Fruit fly (Drosophila melanogaster) whole organism, pupa: ENCODE data around the gene CG14221.

ENCODE experiments used
- CG15710 ChIP-seq: fragments of 200-800 bp; sonication (Bioruptor generic); optimal IDR thresholded peaks from 2 replicates; lab custom pipeline; 2018; ENCODE audit warnings: missing biosample characterization, mild to moderate bottlenecking, missing genetic modification characterization, moderate library complexity
- CG32121 ChIP-seq: fragments of 200-800 bp; sonication (Bioruptor generic); IDR thresholded peaks from 2 replicates; pipeline ENCODE4 v1.3.6; 2022; ENCODE audit warnings: missing biosample characterization, missing genetic modification characterization
- CG34367 ChIP-seq: fragments of 200-800 bp; sonication (Bioruptor generic); optimal IDR thresholded peaks from 2 replicates; lab custom pipeline; 2018; ENCODE audit warnings: missing biosample characterization, mild to moderate bottlenecking, missing genetic modification characterization
- CG9948 ChIP-seq: fragments of 200-800 bp; sonication (Bioruptor generic); optimal IDR thresholded peaks from 2 replicates; lab custom pipeline; 2018; ENCODE audit warnings: missing biosample characterization, mild to moderate bottlenecking, missing genetic modification characterization, moderate library complexity
- Pif1B ChIP-seq: fragments of 200-800 bp; sonication (Bioruptor generic); optimal IDR thresholded peaks from 3 replicates; lab custom pipeline; 2016; ENCODE audit warnings: missing biosample characterization, missing genetic modification characterization
- fd96Ca ChIP-seq: fragments of 200-800 bp; sonication (Bioruptor generic); IDR thresholded peaks from 3 replicates; pipeline ENCODE4 v1.3.6; 2022; ENCODE audit warnings: missing biosample characterization, missing genetic modification characterization

DNA sequence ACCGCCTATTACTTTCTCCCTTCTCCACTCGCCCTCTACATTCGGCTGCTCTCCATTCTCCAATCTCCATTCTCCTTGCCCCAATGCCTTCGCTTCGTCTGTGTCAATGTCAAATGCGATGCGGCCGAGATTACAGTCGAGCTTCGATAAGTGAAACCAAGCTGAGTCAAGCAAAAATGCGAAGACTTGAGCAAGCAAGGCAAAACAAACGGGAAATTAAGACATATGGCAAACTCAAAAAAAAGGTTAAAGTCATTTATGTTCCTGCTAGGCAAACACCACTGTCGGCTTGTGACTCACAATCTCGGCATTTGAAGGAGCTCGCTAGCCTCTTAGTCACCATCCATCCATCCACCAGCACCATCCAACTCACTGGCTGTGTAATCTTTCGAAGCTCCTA lies 47.4 kb upstream of the CG14221 start:
- TF ChIP-seq Pif1B (GFP tag; lab: Kevin White, UChicago) (peak; percentile 99), fd96Ca (peak; percentile 98), CG9948 (tag; lab: Kevin White, UChicago) (peak; percentile 96), CG15710 (tag; lab: Kevin White, UChicago) (peak; percentile 98), CG34367 (peak; percentile 98), CG32121 (GFP tag; lab: Robert Waterston, UW) (peak; percentile 94)
